Fruit fly (Drosophila melanogaster) whole organism, embryonic: ENCODE results near the gene Rpn1.
A peak's percentile ranks its signal among the peaks of the same experiment; 100 is the strongest.

ENCODE experiments used
- Aef1 ChIP-seq: fragments of 200-800 bp; sonication (Bioruptor generic); IDR thresholded peaks from 3 replicates; pipeline ENCODE4 v1.3.6; 2022; ENCODE audit warnings: missing biosample characterization, missing genetic modification characterization
- BEAF-32 ChIP-seq: fragments of 200-800 bp; sonication (Bioruptor generic); optimal IDR thresholded peaks from 3 replicates; lab custom pipeline; 2017; ENCODE audit warnings: missing biosample characterization, missing genetic modification characterization, mild to moderate bottlenecking, moderate library complexity, missing genetic modification reagents
- CG10543 ChIP-seq: fragments of 200-800 bp; sonication (Bioruptor generic); optimal IDR thresholded peaks from 3 replicates; lab custom pipeline; 2017; ENCODE audit warnings: missing biosample characterization, mild to moderate bottlenecking, missing genetic modification characterization, moderate library complexity
- CG11085 ChIP-seq: fragments of 200-800 bp; sonication (Bioruptor generic); IDR thresholded peaks from 2 replicates; pipeline ENCODE4 v1.3.6; 2022; ENCODE audit warnings: missing biosample characterization, missing genetic modification characterization
- CG11504 ChIP-seq: fragments of 200-800 bp; sonication (Bioruptor generic); optimal IDR thresholded peaks from 3 replicates; lab custom pipeline; 2019; ENCODE audit warnings: missing biosample characterization, mild to moderate bottlenecking, missing genetic modification characterization, moderate library complexity
- CG12391 ChIP-seq: fragments of 200-800 bp; sonication (Bioruptor generic); optimal IDR thresholded peaks from 3 replicates; lab custom pipeline; 2018; ENCODE audit warnings: missing biosample characterization, mild to moderate bottlenecking, missing genetic modification characterization, moderate library complexity
- CG15073 ChIP-seq: fragments of 200-800 bp; sonication (Bioruptor generic); optimal IDR thresholded peaks from 2 replicates; lab custom pipeline; 2016; ENCODE audit warnings: missing biosample characterization, missing genetic modification characterization
- CG15696 ChIP-seq: fragments of 200-800 bp; sonication (Bioruptor generic); optimal IDR thresholded peaks from 2 replicates; lab custom pipeline; 2019; ENCODE audit warnings: missing biosample characterization, mild to moderate bottlenecking, missing genetic modification characterization, moderate library complexity
- CG2116 ChIP-seq: fragments of 200-800 bp; sonication (Bioruptor generic); optimal IDR thresholded peaks from 3 replicates; lab custom pipeline; 2018; ENCODE audit warnings: missing biosample characterization, mild to moderate bottlenecking, missing genetic modification characterization
- CG2712 ChIP-seq: fragments of 200-800 bp; optimal IDR thresholded peaks from 3 replicates; lab custom pipeline; 2019; ENCODE audit warnings: missing biosample characterization, mild to moderate bottlenecking, missing genetic modification characterization, moderate library complexity
- CG43689 ChIP-seq: fragments of 200-800 bp; sonication (Bioruptor generic); IDR thresholded peaks from 2 replicates; pipeline ENCODE4 v1.3.6; 2022; ENCODE audit warnings: missing biosample characterization, missing genetic modification characterization
- CG4424 ChIP-seq: fragments of 200-800 bp; sonication (Bioruptor generic); optimal IDR thresholded peaks from 3 replicates; lab custom pipeline; 2016; ENCODE audit warnings: missing biosample characterization, missing genetic modification characterization
- CG4730 ChIP-seq: fragments of 200-800 bp; sonication (Bioruptor generic); IDR thresholded peaks from 2 replicates; pipeline ENCODE4 v1.3.6; 2022; ENCODE audit warnings: missing biosample characterization, missing genetic modification characterization
- CG7556 ChIP-seq: fragments of 200-800 bp; sonication (Bioruptor generic); optimal IDR thresholded peaks from 2 replicates; lab custom pipeline; 2017; ENCODE audit warnings: missing biosample characterization, mild to moderate bottlenecking, missing genetic modification characterization
- CG7839 ChIP-seq: fragments of 200-800 bp; sonication (Bioruptor generic); optimal IDR thresholded peaks from 3 replicates; lab custom pipeline; 2018; ENCODE audit warnings: missing biosample characterization, mild to moderate bottlenecking, missing genetic modification characterization, moderate library complexity
- CG7928 ChIP-seq: fragments of 200-800 bp; sonication (Bioruptor generic); optimal IDR thresholded peaks from 2 replicates; lab custom pipeline; 2017; ENCODE audit warnings: missing biosample characterization, mild to moderate bottlenecking, missing genetic modification characterization
- CG7987 ChIP-seq: fragments of 200-800 bp; sonication (Bioruptor generic); optimal IDR thresholded peaks from 2 replicates; lab custom pipeline; 2018; ENCODE audit warnings: missing biosample characterization, mild to moderate bottlenecking, missing genetic modification characterization, moderate library complexity
- CG8290 ChIP-seq, 3 experiments: fragments of 200-800 bp; sonication (Bioruptor generic); optimal IDR thresholded peaks; 2 replicates each; lab custom pipeline; 2016 to 2019; ENCODE audit warnings: missing biosample characterization in 3 of 3, missing genetic modification characterization in 3 of 3, mild to moderate bottlenecking in 2 of 3, moderate library complexity in 1 of 3
- CG9437 ChIP-seq: fragments of 200-800 bp; sonication (Bioruptor generic); optimal IDR thresholded peaks from 2 replicates; lab custom pipeline; 2018; ENCODE audit warnings: missing biosample characterization, mild to moderate bottlenecking, missing genetic modification characterization
- CkIIα-i1 ChIP-seq: fragments of 200-800 bp; sonication (Bioruptor generic); IDR thresholded peaks from 2 replicates; pipeline ENCODE4 v1.3.6; 2022; ENCODE audit warnings: missing biosample characterization, missing genetic modification characterization
- D19A ChIP-seq: fragments of 200-800 bp; optimal IDR thresholded peaks from 3 replicates; lab custom pipeline; 2019; ENCODE audit warnings: missing biosample characterization, mild to moderate bottlenecking, missing genetic modification characterization, moderate library complexity
- Deaf1 ChIP-seq: fragments of 200-800 bp; optimal IDR thresholded peaks from 3 replicates; lab custom pipeline; 2019; ENCODE audit warnings: missing biosample characterization, mild to moderate bottlenecking, missing genetic modification characterization, moderate library complexity
- Fer2 ChIP-seq: fragments of 200-800 bp; sonication (Bioruptor generic); optimal IDR thresholded peaks from 2 replicates; lab custom pipeline; 2018; ENCODE audit warnings: missing biosample characterization, mild to moderate bottlenecking, missing genetic modification characterization, moderate library complexity
- Kr ChIP-seq: fragments of 200-800 bp; sonication (Bioruptor generic); optimal IDR thresholded peaks from 2 replicates; lab custom pipeline; 2017; ENCODE audit warnings: missing biosample characterization, mild to moderate bottlenecking, missing genetic modification characterization
- Med ChIP-seq: fragments of 200-800 bp; sonication (Bioruptor generic); peaks from one replicate; lab custom pipeline; 2016; ENCODE audit warnings: missing biosample characterization, missing genetic modification characterization, mild to moderate bottlenecking, inconsistent platforms, moderate library complexity
- NC2β ChIP-seq: fragments of 200-800 bp; sonication (Bioruptor generic); optimal IDR thresholded peaks from 2 replicates; lab custom pipeline; 2016; ENCODE audit warnings: missing biosample characterization, missing genetic modification characterization
- PHDP ChIP-seq: fragments of 200-800 bp; sonication (Bioruptor generic); optimal IDR thresholded peaks from 3 replicates; lab custom pipeline; 2018; ENCODE audit warnings: missing biosample characterization, mild to moderate bottlenecking, missing genetic modification characterization, moderate library complexity
- Ptx1 ChIP-seq: fragments of 200-800 bp; sonication (Bioruptor generic); IDR thresholded peaks from 2 replicates; pipeline ENCODE4 v1.3.6; 2022; ENCODE audit warnings: missing biosample characterization, missing genetic modification characterization
- Sry-δ ChIP-seq: fragments of 200-800 bp; sonication (Bioruptor generic); optimal IDR thresholded peaks from 2 replicates; lab custom pipeline; 2016; ENCODE audit warnings: missing biosample characterization, missing genetic modification characterization
- YL-1 ChIP-seq: fragments of 200-800 bp; sonication (Bioruptor generic); optimal IDR thresholded peaks from 3 replicates; lab custom pipeline; 2017; ENCODE audit warnings: missing biosample characterization, mild to moderate bottlenecking, missing genetic modification characterization
- abd-A ChIP-seq: fragments of 200-800 bp; sonication (Bioruptor generic); optimal IDR thresholded peaks from 3 replicates; lab custom pipeline; 2019; ENCODE audit warnings: missing biosample characterization, mild to moderate bottlenecking, missing genetic modification characterization, moderate library complexity
- ac ChIP-seq: fragments of 200-800 bp; sonication (Bioruptor generic); optimal IDR thresholded peaks from 3 replicates; lab custom pipeline; 2017; ENCODE audit warnings: missing biosample characterization, mild to moderate bottlenecking, missing genetic modification characterization
- amos ChIP-seq: fragments of 200-800 bp; sonication (Bioruptor generic); IDR thresholded peaks from 2 replicates; pipeline ENCODE4 v1.3.6; 2022; ENCODE audit warnings: missing biosample characterization, missing genetic modification characterization; ENCODE audit not compliant: partially characterized antibody
- ase ChIP-seq: fragments of 200-800 bp; sonication (Bioruptor generic); IDR thresholded peaks from 3 replicates; pipeline ENCODE4 v1.3.6; 2022; ENCODE audit warnings: missing biosample characterization, missing genetic modification characterization
- bcd ChIP-seq: fragments of 200-800 bp; sonication (Bioruptor generic); optimal IDR thresholded peaks from 2 replicates; lab custom pipeline; 2017; ENCODE audit warnings: missing biosample characterization, mild to moderate bottlenecking, missing genetic modification characterization
- cato ChIP-seq: fragments of 200-800 bp; sonication (Bioruptor generic); optimal IDR thresholded peaks from 2 replicates; lab custom pipeline; 2016; ENCODE audit warnings: missing biosample characterization, missing genetic modification characterization, borderline replicate concordance
- croc ChIP-seq: fragments of 200-800 bp; sonication (Bioruptor generic); conservative IDR thresholded peaks from 3 replicates; pipeline ENCODE4 v1.3.6; 2022; ENCODE audit warnings: missing biosample characterization, missing genetic modification characterization
- crp ChIP-seq, 2 experiments: fragments of 200-800 bp; sonication (Bioruptor generic); optimal IDR thresholded peaks; 2 replicates in 1 of 2; 3 replicates in 1 of 2; lab custom pipeline; 2017; ENCODE audit warnings: missing biosample characterization in 2 of 2, missing genetic modification characterization in 2 of 2, mild to moderate bottlenecking in 1 of 2, moderate library complexity in 1 of 2
- dati ChIP-seq: fragments of 200-800 bp; sonication (Bioruptor generic); IDR thresholded peaks from 2 replicates; pipeline ENCODE4 v1.3.6; 2022; ENCODE audit warnings: missing biosample characterization, missing genetic modification characterization
- ems ChIP-seq: fragments of 200-800 bp; sonication (Bioruptor generic); optimal IDR thresholded peaks from 3 replicates; lab custom pipeline; 2016; ENCODE audit warnings: missing biosample characterization, missing genetic modification characterization
- fd64A ChIP-seq: fragments of 200-800 bp; sonication (Bioruptor generic); optimal IDR thresholded peaks from 3 replicates; lab custom pipeline; 2018; ENCODE audit warnings: missing biosample characterization, mild to moderate bottlenecking, missing genetic modification characterization
- hkb ChIP-seq, 2 experiments: fragments of 200-800 bp in 1 of 2; fragments of >200 bp in 1 of 2; sonication (Bioruptor generic) in 1 of 2; IDR thresholded peaks in 1 of 2; optimal IDR thresholded peaks in 1 of 2; 2 replicates each; pipeline versions ENCODE4 v1.3.6 to Lab custom; 2017 to 2022; ENCODE audit warnings: missing biosample characterization in 1 of 2, missing genetic modification characterization in 1 of 2
- jigr1 ChIP-seq: fragments of 200-800 bp; sonication (Bioruptor generic); IDR thresholded peaks from 3 replicates; pipeline ENCODE4 v1.3.6; 2022; ENCODE audit warnings: missing biosample characterization, missing genetic modification characterization
- nau ChIP-seq: fragments of 200-800 bp; sonication (Bioruptor generic); optimal IDR thresholded peaks from 3 replicates; lab custom pipeline; 2017; ENCODE audit warnings: missing biosample characterization, mild to moderate bottlenecking, missing genetic modification characterization, missing genetic modification reagents
- pros ChIP-seq: fragments of 200-800 bp; sonication (Bioruptor generic); optimal IDR thresholded peaks from 3 replicates; lab custom pipeline; 2019; ENCODE audit warnings: missing biosample characterization, mild to moderate bottlenecking, missing genetic modification characterization, moderate library complexity
- psq ChIP-seq: fragments of 200-800 bp; sonication (Bioruptor generic); optimal IDR thresholded peaks from 2 replicates; lab custom pipeline; 2017; ENCODE audit warnings: missing biosample characterization, missing genetic modification characterization
- sd ChIP-seq: fragments of 200-800 bp; sonication (Bioruptor generic); optimal IDR thresholded peaks from 3 replicates; lab custom pipeline; 2018; ENCODE audit warnings: missing biosample characterization, mild to moderate bottlenecking, missing genetic modification characterization, moderate library complexity
- so ChIP-seq: fragments of 200-800 bp; sonication (Bioruptor generic); IDR thresholded peaks from 3 replicates; pipeline ENCODE4 v1.3.6; 2022; ENCODE audit warnings: missing biosample characterization, missing genetic modification characterization
- vfl ChIP-seq: fragments of 200-800 bp; sonication (Bioruptor generic); optimal IDR thresholded peaks from 2 replicates; lab custom pipeline; 2016; ENCODE audit warnings: missing biosample characterization, missing genetic modification characterization

The Rpn1 gene

dm6 chr3L:19899308-19899927 is 15.4 kb upstream of the Rpn1 start (continued):
- TF ChIP-seq ase (GFP tag; lab: Robert Waterston, UW) = no peak
- peak; percentile 22 for TF ChIP-seq CG2116 (GFP tag; lab: Kevin White, UChicago)
- TF ChIP-seq psq (GFP tag; lab: Kevin White, UChicago) = no peak
- TF ChIP-seq CG2712 (tag; lab: Kevin White, UChicago) = no peak
- no peak for TF ChIP-seq YL-1 (GFP tag; lab: Kevin White, UChicago)
- TF ChIP-seq Aef1 (GFP tag; lab: Robert Waterston, UW) = no peak
- no peak for TF ChIP-seq CkIIα-i1 (GFP tag; lab: Robert Waterston, UW)
- peak; percentile 48 for TF ChIP-seq Kr
- no peak for TF ChIP-seq CG4730
- TF ChIP-seq croc (GFP tag; lab: Robert Waterston, UW) = no peak
- no peak for TF ChIP-seq hkb (optimal IDR thresholded peaks at IDR 0.05; lab: Kevin White, UChicago)
- 0 out of 2 replicates have a peak, but pooled peaks have one; percentile 12 for TF ChIP-seq hkb (GFP tag; IDR thresholded peaks at IDR 0.05; lab: Robert Waterston, UW)
- TF ChIP-seq CG7556 (GFP tag; lab: Kevin White, UChicago) = no peak
- TF ChIP-seq CG7928 (GFP tag; lab: Kevin White, UChicago) = peak; percentile 42
- TF ChIP-seq CG11085 (GFP tag; lab: Robert Waterston, UW) = no peak
- peak; percentile 55 for TF ChIP-seq CG7987
- peak; percentile 53 for TF ChIP-seq fd64A (GFP tag; lab: Kevin White, UChicago)
- TF ChIP-seq pros (GFP tag; lab: Kevin White, UChicago) = peak; percentile 97
- no peak for TF ChIP-seq ems (GFP tag; lab: Kevin White, UChicago)
- no peak for TF ChIP-seq Ptx1 (GFP tag; lab: Robert Waterston, UW)
- TF ChIP-seq abd-A = peak; percentile 22
- TF ChIP-seq ac = peak; percentile 36
- TF ChIP-seq CG10543 (GFP tag; lab: Kevin White, UChicago) = peak; percentile 60
- no peak for TF ChIP-seq CG9437 (GFP tag; lab: Kevin White, UChicago)
- peak; percentile 21 for TF ChIP-seq Med (GFP tag; lab: Kevin White, UChicago)
- peak; percentile 68 for TF ChIP-seq sd (tag; lab: Kevin White, UChicago)
- TF ChIP-seq Fer2 (tag; lab: Kevin White, UChicago) = no peak
- no peak for TF ChIP-seq CG11504 (tag; lab: Kevin White, UChicago)
- no peak for TF ChIP-seq cato (GFP tag; lab: Kevin White, UChicago)
- no peak for TF ChIP-seq NC2β
- no peak for TF ChIP-seq jigr1 (GFP tag; lab: Robert Waterston, UW)
- TF ChIP-seq crp (GFP tag; optimal IDR thresholded peaks at IDR 0.05; lab: Kevin White, UChicago) = peak in 1 of 2 experiments; percentile 49
- no peak for TF ChIP-seq CG15696 (tag; lab: Kevin White, UChicago)
- TF ChIP-seq Sry-δ = peak; percentile 47
- TF ChIP-seq amos = 0 out of 2 replicates have a peak, but pooled peaks have one; percentile 27
- peak; percentile 40 for TF ChIP-seq nau (GFP tag; lab: Kevin White, UChicago)
- TF ChIP-seq CG7839 (tag; lab: Kevin White, UChicago) = no peak
- TF ChIP-seq PHDP = no peak
- peak; percentile 11 for TF ChIP-seq D19A (tag; lab: Kevin White, UChicago)
- no peak for TF ChIP-seq vfl
- peak; percentile 13 for TF ChIP-seq CG4424 (GFP tag; lab: Kevin White, UChicago)
- TF ChIP-seq dati = no peak
- no peak for TF ChIP-seq CG43689
- TF ChIP-seq bcd (GFP tag; lab: Kevin White, UChicago) = no peak
- peak; percentile 57 for TF ChIP-seq Deaf1
- TF ChIP-seq BEAF-32 (GFP tag; lab: Kevin White, UChicago) = peak; percentile 4
- TF ChIP-seq so = no peak
- no peak for TF ChIP-seq CG12391 (tag; lab: Kevin White, UChicago)
- no peak for TF ChIP-seq CG8290 (GFP tag; optimal IDR thresholded peaks at IDR 0.05; lab: Kevin White, UChicago)
- peak in 1 of 2 experiments; percentile 42 for TF ChIP-seq CG8290 (tag; optimal IDR thresholded peaks at IDR 0.05; lab: Kevin White, UChicago)
- no peak for TF ChIP-seq CG15073 (GFP tag; lab: Kevin White, UChicago)
